Worm (Caenorhabditis elegans) whole organism, mixed stage, embryonic: ENCODE data around the gene str-82.

ENCODE experiments used
- M03D4.4 ChIP-seq: sonication (generic microtip); optimal IDR thresholded peaks from 2 replicates; lab custom pipeline; 2017; ENCODE audit warnings: mild to moderate bottlenecking, missing genetic modification characterization, missing compliant biosample characterization
- bed-3 ChIP-seq: fragments of 200-800 bp; sonication (Bioruptor generic); optimal IDR thresholded peaks from 3 replicates; lab custom pipeline; 2018; ENCODE audit warnings: mild to moderate bottlenecking, missing genetic modification characterization, moderate library complexity, missing compliant biosample characterization
- ceh-43 ChIP-seq: fragments of 200-800 bp; sonication (Bioruptor generic); optimal IDR thresholded peaks from 2 replicates; lab custom pipeline; 2018; ENCODE audit warnings: mild to moderate bottlenecking, missing genetic modification characterization, moderate library complexity, missing compliant biosample characterization
- ces-1 ChIP-seq: fragments of 150-350 bp; optimal IDR thresholded peaks from 2 replicates; lab custom pipeline; 2014; ENCODE audit warnings: missing biosample characterization, missing genetic modification reagents, missing genetic modification characterization
- cnd-1 ChIP-seq: fragments of 200-800 bp; sonication (Bioruptor generic); optimal IDR thresholded peaks from 2 replicates; lab custom pipeline; 2018; ENCODE audit warnings: mild to moderate bottlenecking, missing genetic modification characterization, missing compliant biosample characterization
- drap-1 ChIP-seq: fragments of 200-800 bp; sonication (Bioruptor generic); optimal IDR thresholded peaks from 3 replicates; lab custom pipeline; 2018; ENCODE audit warnings: mild to moderate bottlenecking, missing genetic modification characterization, missing compliant biosample characterization
- elt-1 ChIP-seq: sonication (generic microtip); optimal IDR thresholded peaks from 2 replicates; lab custom pipeline; 2017; ENCODE audit warnings: missing genetic modification characterization, mild to moderate bottlenecking, missing compliant biosample characterization, antibody characterized with exemption, moderate library complexity, borderline replicate concordance; ENCODE audit not compliant: insufficient read depth
- elt-3 ChIP-seq: fragments of 150-350 bp; optimal IDR thresholded peaks from 2 replicates; lab custom pipeline; 2014; ENCODE audit warnings: missing biosample characterization, missing genetic modification characterization
- flh-1 ChIP-seq: fragments of 200-800 bp; sonication (Bioruptor generic); optimal IDR thresholded peaks from 2 replicates; lab custom pipeline; 2018; ENCODE audit warnings: mild to moderate bottlenecking, missing genetic modification characterization, moderate library complexity, missing compliant biosample characterization
- ham-2 ChIP-seq: fragments of 200-800 bp; sonication (Bioruptor generic); optimal IDR thresholded peaks from 2 replicates; lab custom pipeline; 2018; ENCODE audit warnings: mild to moderate bottlenecking, missing genetic modification characterization, missing compliant biosample characterization
- hlh-1 ChIP-seq: fragments of 150-350 bp; optimal IDR thresholded peaks from 2 replicates; lab custom pipeline; 2014; ENCODE audit warnings: missing biosample characterization, missing genetic modification reagents, missing genetic modification characterization
- lin-13 ChIP-seq: fragments of 150-350 bp; optimal IDR thresholded peaks from 2 replicates; lab custom pipeline; 2014; ENCODE audit warnings: missing biosample characterization, missing genetic modification characterization
- lin-32 ChIP-seq: fragments of 200-800 bp; sonication (Bioruptor generic); optimal IDR thresholded peaks from 2 replicates; lab custom pipeline; 2018; ENCODE audit warnings: mild to moderate bottlenecking, missing genetic modification characterization, missing compliant biosample characterization
- lsy-2 ChIP-seq: fragments of 150-350 bp; optimal IDR thresholded peaks from 2 replicates; lab custom pipeline; 2014; ENCODE audit warnings: missing biosample characterization, missing genetic modification characterization
- mab-5 ChIP-seq: fragments of 150-350 bp; optimal IDR thresholded peaks from 2 replicates; lab custom pipeline; 2014; ENCODE audit warnings: missing biosample characterization, missing genetic modification characterization
- mep-1 ChIP-seq: fragments of 150-350 bp; optimal IDR thresholded peaks from 2 replicates; lab custom pipeline; 2017; ENCODE audit warnings: missing biosample characterization, missing genetic modification reagents, missing genetic modification characterization, inconsistent platforms
- mls-2 ChIP-seq: sonication (generic microtip); optimal IDR thresholded peaks from 2 replicates; lab custom pipeline; 2016; ENCODE audit warnings: mild to moderate bottlenecking, missing genetic modification characterization, moderate library complexity, missing compliant biosample characterization
- nhr-2 ChIP-seq: fragments of 150-350 bp; optimal IDR thresholded peaks from 2 replicates; lab custom pipeline; 2014; ENCODE audit warnings: missing biosample characterization, missing genetic modification characterization
- nhr-237 ChIP-seq: fragments of 150-350 bp; optimal IDR thresholded peaks from 2 replicates; lab custom pipeline; 2014; ENCODE audit warnings: missing biosample characterization, missing genetic modification characterization
- nhr-28 ChIP-seq: fragments of 150-350 bp; optimal IDR thresholded peaks from 2 replicates; lab custom pipeline; 2014; ENCODE audit warnings: missing biosample characterization, missing genetic modification characterization
- nhr-76 ChIP-seq: sonication (generic microtip); optimal IDR thresholded peaks from 2 replicates; lab custom pipeline; 2017; ENCODE audit warnings: missing biosample characterization, missing genetic modification characterization
- pha-4 ChIP-seq: fragments of 150-350 bp; optimal IDR thresholded peaks from 2 replicates; lab custom pipeline; 2018; ENCODE audit warnings: missing biosample characterization, missing genetic modification reagents, missing genetic modification characterization
- snpc-4 ChIP-seq: fragments of 150-350 bp; optimal IDR thresholded peaks from 2 replicates; lab custom pipeline; 2014; ENCODE audit warnings: missing biosample characterization, missing genetic modification characterization
- sptf-1 ChIP-seq: sonication (generic microtip); optimal IDR thresholded peaks from 2 replicates; lab custom pipeline; 2017; ENCODE audit warnings: mild to moderate bottlenecking, missing genetic modification characterization, moderate library complexity, missing compliant biosample characterization
- unc-120 ChIP-seq: sonication (generic microtip); optimal IDR thresholded peaks from 2 replicates; lab custom pipeline; 2017; ENCODE audit warnings: missing genetic modification characterization, missing compliant biosample characterization; ENCODE audit not compliant: poor library complexity, severe bottlenecking
- unc-39 ChIP-seq: fragments of 150-350 bp; optimal IDR thresholded peaks from 2 replicates; lab custom pipeline; 2014; ENCODE audit warnings: missing biosample characterization, missing genetic modification characterization
- zip-8 ChIP-seq: fragments of 150-350 bp; optimal IDR thresholded peaks from 2 replicates; lab custom pipeline; 2014; ENCODE audit warnings: missing biosample characterization, missing genetic modification characterization
- ztf-11 ChIP-seq: fragments of 150-350 bp; optimal IDR thresholded peaks from 2 replicates; lab custom pipeline; 2014; ENCODE audit warnings: missing biosample characterization, missing genetic modification characterization

Gene str-82

ce11 chrV:3992334-3992733, 17.9 kb downstream of the str-82 start:
- TF ChIP-seq snpc-4 (tag; lab: Kevin White, UChicago), result no peak
- no peak for TF ChIP-seq flh-1 (GFP tag; lab: Kevin White, UChicago)
- no peak for TF ChIP-seq lin-32
- no peak for TF ChIP-seq ztf-11 (tag; lab: Kevin White, UChicago)

ce11 chrV:3994048-3994447, 19.6 kb downstream of the str-82 start, which contains the start of gene K09D9.9:
Gene K09D9.9, minus strand, starts transcription at chrV:3994148.
- TF ChIP-seq nhr-2 (tag; lab: Kevin White, UChicago) (no peak), unc-39 (no peak), sptf-1 (tag; lab: Kevin White, UChicago) (no peak), ztf-11 (tag; lab: Kevin White, UChicago) (no peak), lin-13 (no peak), mls-2 (no peak), lsy-2 (tag; lab: Kevin White, UChicago) (no peak), elt-3 (tag; lab: Kevin White, UChicago) (no peak), hlh-1 (no peak), nhr-28 (tag; lab: Kevin White, UChicago) (no peak), unc-120 (tag; lab: Kevin White, UChicago) (no peak), mep-1 (tag; lab: Kevin White, UChicago) (no peak), M03D4.4 (tag; lab: Kevin White, UChicago) (no peak)

- no peak for TF ChIP-seq ces-1
Measured at ce11 chrV:3995838-3996237, 21.4 kb downstream of the str-82 start, which contains the start of gene srx-62. Gene srx-62, minus strand, starts transcription at chrV:3995938.

ce11 chrV:4004577-4004976, 30.1 kb downstream of the str-82 start:
- TF ChIP-seq elt-1 (tag; lab: Kevin White, UChicago) (no peak), nhr-237 (tag; lab: Kevin White, UChicago) (no peak), ces-1 (no peak), bed-3 (GFP tag; lab: Kevin White, UChicago) (no peak), nhr-28 (tag; lab: Kevin White, UChicago) (no peak), unc-39 (no peak), zip-8 (tag; lab: Kevin White, UChicago) (no peak), pha-4 (tag; lab: Kevin White, UChicago) (no peak), snpc-4 (tag; lab: Kevin White, UChicago) (no peak), ham-2 (GFP tag; lab: Kevin White, UChicago) (no peak)

- no peak for TF ChIP-seq lin-13
- TF ChIP-seq pha-4 (tag; lab: Kevin White, UChicago), result no peak
- no peak for TF ChIP-seq mab-5
- no peak for TF ChIP-seq bed-3 (GFP tag; lab: Kevin White, UChicago)
- TF ChIP-seq nhr-76 (tag; lab: Kevin White, UChicago), result no peak
- no peak for TF ChIP-seq cnd-1 (tag; lab: Kevin White, UChicago)
- TF ChIP-seq drap-1 (GFP tag; lab: Kevin White, UChicago), result no peak
- TF ChIP-seq nhr-2 (tag; lab: Kevin White, UChicago), result no peak
- TF ChIP-seq lin-32, result no peak
- TF ChIP-seq ztf-11 (tag; lab: Kevin White, UChicago), result no peak
- TF ChIP-seq unc-120 (tag; lab: Kevin White, UChicago), result no peak
- no peak for TF ChIP-seq mep-1 (tag; lab: Kevin White, UChicago)
- no peak for TF ChIP-seq ceh-43
- TF ChIP-seq, all 35 proteins: peak for 0
Measured at ce11 chrV:4005219-4005618, 30.8 kb downstream of the str-82 start, which contains the start of gene srh-8. Gene srh-8, plus strand, starts transcription at chrV:4005519.

ce11 chrV:4007927-4008326, 33.5 kb downstream of the str-82 start, which contains the start of gene srh-7:
Gene srh-7, plus strand, starts transcription at chrV:4008227.
- TF ChIP-seq mep-1 (tag; lab: Kevin White, UChicago) (no peak), pha-4 (tag; lab: Kevin White, UChicago) (no peak), elt-3 (tag; lab: Kevin White, UChicago) (no peak), mab-5 (no peak), lin-13 (no peak)
